Worm (Caenorhabditis elegans) whole organism, late embryonic: ENCODE measurements around the gene rpn-1.

Experiments
- F13H6.1 ChIP-seq: sonication (generic microtip); optimal IDR thresholded peaks from 2 replicates; lab custom pipeline; 2016; ENCODE audit warnings: missing genetic modification characterization, missing compliant biosample characterization
- ahr-1 ChIP-seq: sonication (generic microtip); optimal IDR thresholded peaks from 2 replicates; lab custom pipeline; 2016; ENCODE audit warnings: missing genetic modification characterization, missing compliant biosample characterization
- fkh-10 ChIP-seq: fragments of 150-350 bp; optimal IDR thresholded peaks from 2 replicates; lab custom pipeline; 2014; ENCODE audit warnings: missing biosample characterization, missing genetic modification reagents, missing genetic modification characterization
- nhr-11 ChIP-seq: fragments of 150-350 bp; optimal IDR thresholded peaks from 2 replicates; lab custom pipeline; 2014; ENCODE audit warnings: missing biosample characterization, missing genetic modification characterization
- pax-1 ChIP-seq: fragments of 150-350 bp; optimal IDR thresholded peaks from 2 replicates; lab custom pipeline; 2014; ENCODE audit warnings: missing biosample characterization, missing genetic modification characterization
- tbx-2 ChIP-seq: sonication (generic microtip); optimal IDR thresholded peaks from 2 replicates; lab custom pipeline; 2016; ENCODE audit warnings: missing genetic modification characterization, missing compliant biosample characterization

DNA sequence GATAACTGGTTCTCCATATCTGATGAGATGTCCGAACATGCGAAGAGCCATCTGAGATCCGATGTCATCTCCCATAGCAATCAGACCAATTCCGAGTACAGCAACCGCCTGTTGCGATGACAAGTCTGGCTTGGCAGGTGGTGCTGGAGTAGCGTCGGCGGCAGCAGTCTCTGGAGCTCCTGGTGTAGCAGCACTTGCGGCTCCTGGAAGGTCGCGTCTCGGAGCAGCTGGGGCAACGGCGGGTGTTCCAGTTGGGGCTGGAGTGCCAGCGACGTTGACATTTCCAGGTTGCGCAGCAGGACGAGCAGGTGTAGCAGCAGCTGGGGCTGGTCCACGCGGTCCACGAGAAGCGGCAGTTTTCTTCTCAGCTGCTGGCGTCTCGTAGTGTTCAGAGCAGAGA lies 2.2 kb downstream of the rpn-1 start:
- TF ChIP-seq fkh-10 (GFP tag; lab: Kevin White, UChicago), result no peak
- no peak for TF ChIP-seq F13H6.1 (tag; lab: Kevin White, UChicago)
- no peak for TF ChIP-seq ahr-1
- TF ChIP-seq pax-1 (tag; lab: Kevin White, UChicago), result no peak
- no peak for TF ChIP-seq nhr-11
- no peak for TF ChIP-seq tbx-2 (tag; lab: Kevin White, UChicago)
